Fruit fly (Drosophila melanogaster): ENCODE data around the gene CG1523.

Gene CG1523

dm6 chr3R:28844611-28845376 is 25.3 kb upstream of the CG1523 start, which contains the start of the genes Apc and spg (continued):
- TF ChIP-seq CG18476 (GFP tag; optimal IDR thresholded peaks at IDR 0.05) (peak; percentile 51), CG4424 (GFP tag; optimal IDR thresholded peaks at IDR 0.05) (peak; percentile 12), ERR (GFP tag; optimal IDR thresholded peaks at IDR 0.05) (no peak), Six4 (GFP tag; optimal IDR thresholded peaks at IDR 0.05) (no peak), caup (GFP tag; optimal IDR thresholded peaks at IDR 0.05; ENCODE audit: severe bottlenecking) (peak; percentile 59), B-H1 (GFP tag; IDR thresholded peaks at IDR 0.05) (no peak; the same call in 2 of the 3 replicates), dimm (GFP tag; IDR thresholded peaks at IDR 0.05) (no peak), MBD-R2 (GFP tag; IDR thresholded peaks at IDR 0.05) (peak; percentile 62), corto (GFP tag; optimal IDR thresholded peaks at IDR 0.05) (no peak), kah (GFP tag; optimal IDR thresholded peaks at IDR 0.05) (peak; percentile 35), CG8944 (GFP tag; optimal IDR thresholded peaks at IDR 0.05) (no peak), CG2120 (GFP tag; optimal IDR thresholded peaks at IDR 0.05) (peak; percentile 53), CG8924 (tag; optimal IDR thresholded peaks at IDR 0.05) (peak; percentile 11), her (GFP tag; optimal IDR thresholded peaks at IDR 0.05) (peak; percentile 34), crc (GFP tag; optimal IDR thresholded peaks at IDR 0.05) (no peak), otp (GFP tag; IDR thresholded peaks at IDR 0.05) (0 out of 3 replicates have a peak, but pooled peaks have one; percentile 26), so (GFP tag; IDR thresholded peaks at IDR 0.05) (peak; percentile 44; the same call in 2 of the 3 replicates), Sox100B (GFP tag; optimal IDR thresholded peaks at IDR 0.05) (no peak), nmo (GFP tag; optimal IDR thresholded peaks at IDR 0.05) (peak; percentile 71), Hmx (GFP tag; optimal IDR thresholded peaks at IDR 0.05) (peak; percentile 0), CG6854 (GFP tag; optimal IDR thresholded peaks at IDR 0.05) (peak; percentile 32), dmrt11E (tag; optimal IDR thresholded peaks at IDR 0.05) (peak; percentile 30), da (GFP tag; optimal IDR thresholded peaks at IDR 0.05) (peak; percentile 29), Dref (GFP tag; IDR thresholded peaks at IDR 0.05) (no peak; the same call in 1 of the 2 replicates), bbx (GFP tag; IDR thresholded peaks at IDR 0.05; ENCODE audit: partially characterized antibody) (peak; percentile 78), unpg (GFP tag; optimal IDR thresholded peaks at IDR 0.05) (peak; percentile 45), GATAe (GFP tag; conservative IDR thresholded peaks at IDR 0.05) (no peak; the same call in 1 of the 2 replicates), fu2 (GFP tag; optimal IDR thresholded peaks at IDR 0.05) (peak; percentile 6), ro (GFP tag; IDR thresholded peaks at IDR 0.05) (no peak), sisA (GFP tag; IDR thresholded peaks at IDR 0.05) (no peak), schlank (tag; optimal IDR thresholded peaks at IDR 0.05) (peak; percentile 47), ash1 (GFP tag; optimal IDR thresholded peaks at IDR 0.05) (peak; percentile 29), stc (GFP tag; IDR thresholded peaks at IDR 0.05) (peak; percentile 55; the same call in 1 of the 2 replicates), C15 (GFP tag; IDR thresholded peaks at IDR 0.05) (no peak; the same call in 2 of the 3 replicates), ftz-f1 (GFP tag; optimal IDR thresholded peaks at IDR 0.05) (no peak), CG3163 (GFP tag; optimal IDR thresholded peaks at IDR 0.05) (peak; percentile 36), ttk (GFP tag; IDR thresholded peaks at IDR 0.05) (peak; percentile 29; the same call in 1 of the 2 replicates), CG14860 (GFP tag; IDR thresholded peaks at IDR 0.05; ENCODE audit: partially characterized antibody) (peak; percentile 53; the same call in 2 of the 3 replicates), org-1 (GFP tag; optimal IDR thresholded peaks at IDR 0.05) (peak; percentile 59), slou (GFP tag; optimal IDR thresholded peaks at IDR 0.05) (no peak), CG6813 (GFP tag; optimal IDR thresholded peaks at IDR 0.05) (peak; percentile 61), CG10431 (GFP tag; optimal IDR thresholded peaks at IDR 0.05) (no peak), pfk (GFP tag; optimal IDR thresholded peaks at IDR 0.05) (peak; percentile 14), jing (GFP tag; optimal IDR thresholded peaks at IDR 0.05) (no peak), seq (GFP tag; IDR thresholded peaks at IDR 0.05) (0 out of 2 replicates have a peak, but pooled peaks have one; percentile 40), CG14710 (tag; optimal IDR thresholded peaks at IDR 0.05) (peak; percentile 74), CG3847 (GFP tag; IDR thresholded peaks at IDR 0.05) (peak; percentile 71), CG13775 (GFP tag; optimal IDR thresholded peaks at IDR 0.05) (peak; percentile 3), CG2116 (GFP tag; optimal IDR thresholded peaks at IDR 0.05) (peak; percentile 49)
